Worm (Caenorhabditis elegans) whole organism, late embryonic: Measurements from ENCODE around the gene B0524.6.

ENCODE experiments used
- K02D7.2 ChIP-seq: sonication (generic microtip); optimal IDR thresholded peaks from 2 replicates; lab custom pipeline; 2017; ENCODE audit warnings: mild to moderate bottlenecking, missing genetic modification characterization, missing compliant biosample characterization
- K09A11.1 ChIP-seq: sonication (generic microtip); optimal IDR thresholded peaks from 2 replicates; lab custom pipeline; 2017; ENCODE audit warnings: antibody characterized with exemption, mild to moderate bottlenecking, missing genetic modification characterization, missing compliant biosample characterization; ENCODE audit not compliant: insufficient read depth
- T23F11.4 ChIP-seq: fragments of 200-800 bp; sonication (Bioruptor generic); optimal IDR thresholded peaks from 2 replicates; lab custom pipeline; 2018; ENCODE audit warnings: mild to moderate bottlenecking, missing genetic modification characterization, missing compliant biosample characterization
- ahr-1 ChIP-seq: sonication (generic microtip); optimal IDR thresholded peaks from 2 replicates; lab custom pipeline; 2016; ENCODE audit warnings: missing genetic modification characterization, missing compliant biosample characterization
- ceh-14 ChIP-seq: sonication (generic microtip); optimal IDR thresholded peaks from 2 replicates; lab custom pipeline; 2016; ENCODE audit warnings: missing genotype, missing genetic modification characterization, missing compliant biosample characterization
- ceh-22 ChIP-seq: sonication (generic microtip); optimal IDR thresholded peaks from 2 replicates; lab custom pipeline; 2017; ENCODE audit warnings: missing biosample characterization, missing genetic modification characterization
- ceh-24 ChIP-seq: sonication (generic microtip); optimal IDR thresholded peaks from 2 replicates; lab custom pipeline; 2016; ENCODE audit warnings: mild to moderate bottlenecking, missing genetic modification characterization, missing compliant biosample characterization
- ceh-30 ChIP-seq: fragments of 150-350 bp; optimal IDR thresholded peaks from 2 replicates; lab custom pipeline; 2014; ENCODE audit warnings: missing biosample characterization, missing genetic modification characterization
- ceh-31 ChIP-seq: sonication (generic microtip); optimal IDR thresholded peaks from 2 replicates; lab custom pipeline; 2016; ENCODE audit warnings: missing genetic modification characterization, missing compliant biosample characterization
- ceh-48 ChIP-seq: sonication (generic microtip); optimal IDR thresholded peaks from 2 replicates; lab custom pipeline; 2016; ENCODE audit warnings: missing genetic modification characterization, inconsistent platforms, missing compliant biosample characterization
- ceh-6 ChIP-seq: fragments of 200-800 bp; sonication (Bioruptor generic); optimal IDR thresholded peaks from 2 replicates; lab custom pipeline; 2018; ENCODE audit warnings: mild to moderate bottlenecking, missing genetic modification characterization, missing compliant biosample characterization
- che-1 ChIP-seq: sonication (generic microtip); optimal IDR thresholded peaks from 2 replicates; lab custom pipeline; 2016; ENCODE audit warnings: mild to moderate bottlenecking, missing genetic modification characterization, missing compliant biosample characterization
- eyg-1 ChIP-seq: sonication (generic microtip); optimal IDR thresholded peaks from 2 replicates; lab custom pipeline; 2016; ENCODE audit warnings: missing genotype, missing genetic modification characterization, missing compliant biosample characterization
- fax-1 ChIP-seq: sonication (generic microtip); optimal IDR thresholded peaks from 2 replicates; lab custom pipeline; 2016; ENCODE audit warnings: missing genotype, missing genetic modification characterization, missing compliant biosample characterization
- fkh-6 ChIP-seq: sonication (generic microtip); optimal IDR thresholded peaks from 2 replicates; lab custom pipeline; 2016; ENCODE audit warnings: missing genetic modification characterization, missing compliant biosample characterization
- hlh-13 ChIP-seq: fragments of 200-800 bp; sonication (Bioruptor generic); optimal IDR thresholded peaks from 2 replicates; lab custom pipeline; 2018; ENCODE audit warnings: mild to moderate bottlenecking, missing genetic modification characterization, missing compliant biosample characterization
- hlh-15 ChIP-seq: sonication (generic microtip); optimal IDR thresholded peaks from 2 replicates; lab custom pipeline; 2016; ENCODE audit warnings: missing genetic modification characterization, missing compliant biosample characterization
- hlh-30 ChIP-seq: sonication (generic microtip); optimal IDR thresholded peaks from 2 replicates; lab custom pipeline; 2017; ENCODE audit warnings: antibody characterized with exemption, missing genetic modification characterization, missing compliant biosample characterization; ENCODE audit not compliant: insufficient read depth
- hlh-6 ChIP-seq: sonication (generic microtip); optimal IDR thresholded peaks from 2 replicates; lab custom pipeline; 2016; ENCODE audit warnings: missing genotype, missing genetic modification characterization, missing compliant biosample characterization
- lim-6 ChIP-seq: sonication (generic microtip); optimal IDR thresholded peaks from 2 replicates; lab custom pipeline; 2016; ENCODE audit warnings: missing genetic modification characterization, missing compliant biosample characterization
- lin-11 ChIP-seq: fragments of 200-800 bp; sonication (Bioruptor generic); optimal IDR thresholded peaks from 2 replicates; lab custom pipeline; 2018; ENCODE audit warnings: mild to moderate bottlenecking, missing genetic modification characterization, missing compliant biosample characterization
- madf-2 ChIP-seq: sonication (generic microtip); optimal IDR thresholded peaks from 2 replicates; lab custom pipeline; 2017; ENCODE audit warnings: missing genetic modification characterization, missing compliant biosample characterization
- nhr-11 ChIP-seq: fragments of 150-350 bp; optimal IDR thresholded peaks from 2 replicates; lab custom pipeline; 2014; ENCODE audit warnings: missing biosample characterization, missing genetic modification characterization
- nhr-232 ChIP-seq: sonication (generic microtip); optimal IDR thresholded peaks from 2 replicates; lab custom pipeline; 2016; ENCODE audit warnings: missing genetic modification characterization, missing compliant biosample characterization
- npax-4 ChIP-seq: sonication (generic microtip); optimal IDR thresholded peaks from 2 replicates; lab custom pipeline; 2016; ENCODE audit warnings: missing genetic modification characterization, missing compliant biosample characterization
- odd-2 ChIP-seq: sonication (generic microtip); optimal IDR thresholded peaks from 2 replicates; lab custom pipeline; 2017; ENCODE audit warnings: antibody characterized with exemption, mild to moderate bottlenecking, missing genetic modification characterization, missing compliant biosample characterization
- pax-1 ChIP-seq: fragments of 150-350 bp; optimal IDR thresholded peaks from 2 replicates; lab custom pipeline; 2014; ENCODE audit warnings: missing biosample characterization, missing genetic modification characterization
- pha-2 ChIP-seq: sonication (generic microtip); optimal IDR thresholded peaks from 2 replicates; lab custom pipeline; 2017; ENCODE audit warnings: mild to moderate bottlenecking, missing genetic modification characterization, missing compliant biosample characterization
- pqm-1 ChIP-seq: sonication (generic microtip); optimal IDR thresholded peaks from 2 replicates; lab custom pipeline; 2016; ENCODE audit warnings: missing genetic modification characterization, missing compliant biosample characterization
- pros-1 ChIP-seq: fragments of 150-350 bp; optimal IDR thresholded peaks from 2 replicates; lab custom pipeline; 2014; ENCODE audit warnings: missing biosample characterization, missing genetic modification reagents, missing genetic modification characterization
- ref-2 ChIP-seq: sonication (generic microtip); optimal IDR thresholded peaks from 2 replicates; lab custom pipeline; 2016; ENCODE audit warnings: missing genetic modification characterization, missing compliant biosample characterization
- rnt-1 ChIP-seq: sonication (generic microtip); optimal IDR thresholded peaks from 2 replicates; lab custom pipeline; 2016; ENCODE audit warnings: missing genetic modification characterization, missing compliant biosample characterization
- sox-2 ChIP-seq: fragments of 200-800 bp; sonication (Bioruptor generic); IDR thresholded peaks from 2 replicates; pipeline ENCODE4 v1.3.6; 2022; ENCODE audit warnings: missing genetic modification reagents, missing genetic modification characterization, missing compliant biosample characterization
- sox-4 ChIP-seq: sonication (generic microtip); optimal IDR thresholded peaks from 2 replicates; lab custom pipeline; 2017; ENCODE audit warnings: mild to moderate bottlenecking, missing genetic modification characterization, inconsistent platforms, missing compliant biosample characterization
- syd-9 ChIP-seq: sonication (generic microtip); optimal IDR thresholded peaks from 2 replicates; lab custom pipeline; 2016; ENCODE audit warnings: mild to moderate bottlenecking, missing genetic modification characterization, moderate library complexity, missing compliant biosample characterization
- tbx-7 ChIP-seq: sonication (generic microtip); optimal IDR thresholded peaks from 2 replicates; lab custom pipeline; 2016; ENCODE audit warnings: missing genotype, missing genetic modification characterization, missing compliant biosample characterization
- ttx-3 ChIP-seq: sonication (generic microtip); optimal IDR thresholded peaks from 2 replicates; lab custom pipeline; 2016; ENCODE audit warnings: missing genetic modification reagents, missing genetic modification characterization, missing compliant biosample characterization
- unc-3 ChIP-seq, 2 experiments: fragments of 200-800 bp in 1 of 2; sonication (Bioruptor generic) in 1 of 2; sonication (generic microtip) in 1 of 2; conservative IDR thresholded peaks in 1 of 2; optimal IDR thresholded peaks in 1 of 2; 2 replicates each; pipeline versions ENCODE4 v1.3.6 to Lab custom; 2016 to 2022; ENCODE audit warnings: missing compliant biosample characterization in 2 of 2, missing genetic modification characterization in 2 of 2, missing genetic modification reagents in 1 of 2
- unc-55 ChIP-seq: sonication (generic microtip); optimal IDR thresholded peaks from 2 replicates; lab custom pipeline; 2017; ENCODE audit warnings: missing biosample characterization, missing genetic modification reagents, missing genetic modification characterization
- zip-5 ChIP-seq: sonication (generic microtip); optimal IDR thresholded peaks from 2 replicates; lab custom pipeline; 2016; ENCODE audit warnings: missing genetic modification characterization, missing compliant biosample characterization

B0524.6 gene

ce11 chrIII:1931509-1931908, 26.1 kb upstream of the B0524.6 start:
- TF ChIP-seq T23F11.4 (GFP tag; lab: Kevin White, UChicago) (no peak), ahr-1 (tag; lab: Kevin White, UChicago) (no peak), zip-5 (tag; lab: Kevin White, UChicago) (no peak), hlh-15 (tag; lab: Kevin White, UChicago) (no peak), nhr-232 (tag; lab: Kevin White, UChicago) (no peak), nhr-11 (tag; lab: Kevin White, UChicago) (no peak), pax-1 (tag; lab: Kevin White, UChicago) (no peak), ceh-14 (tag; lab: Kevin White, UChicago) (no peak), sox-2 (no peak), ref-2 (tag; lab: Kevin White, UChicago) (no peak), ceh-30 (tag; lab: Kevin White, UChicago) (no peak), madf-2 (tag; lab: Kevin White, UChicago) (no peak), lim-6 (tag; lab: Kevin White, UChicago) (no peak), pqm-1 (tag; lab: Kevin White, UChicago) (no peak), pha-2 (tag; lab: Kevin White, UChicago) (no peak), hlh-30 (tag; lab: Kevin White, UChicago) (no peak)

- TF ChIP-seq hlh-6 (tag; lab: Kevin White, UChicago) (peak; percentile 49), hlh-13 (no peak)
These were observed 25.4 kb upstream of the B0524.6 start for ce11 chrIII:1930714-1931273.

- no peak for TF ChIP-seq hlh-30 (tag; lab: Kevin White, UChicago)
- peak; percentile 21 for TF ChIP-seq ref-2 (tag; lab: Kevin White, UChicago)
- no peak for TF ChIP-seq pax-1 (tag; lab: Kevin White, UChicago)
- no peak for TF ChIP-seq madf-2 (tag; lab: Kevin White, UChicago)
- no peak for TF ChIP-seq pha-2 (tag; lab: Kevin White, UChicago)
These were observed 23.5 kb upstream of the B0524.6 start for ce11 chrIII:1928741-1929499.

- TF ChIP-seq unc-3 (GFP tag; conservative IDR thresholded peaks at IDR 0.05; lab: Robert Waterston, UW) = no peak
- no peak for TF ChIP-seq unc-3 (tag; optimal IDR thresholded peaks at IDR 0.05; lab: Kevin White, UChicago)
- no peak for TF ChIP-seq tbx-7 (tag; lab: Kevin White, UChicago)
- TF ChIP-seq hlh-30 (tag; lab: Kevin White, UChicago) = no peak
These were observed 21.8 kb upstream of the B0524.6 start for ce11 chrIII:1927230-1927629.

- TF ChIP-seq sox-4 (tag; lab: Kevin White, UChicago) (no peak), rnt-1 (tag; lab: Kevin White, UChicago) (peak; percentile 66), madf-2 (tag; lab: Kevin White, UChicago) (no peak), ceh-22 (no peak), hlh-6 (tag; lab: Kevin White, UChicago) (no peak), fkh-6 (tag; lab: Kevin White, UChicago) (no peak), ceh-31 (peak; percentile 84), ahr-1 (tag; lab: Kevin White, UChicago) (no peak), eyg-1 (no peak), ttx-3 (tag; lab: Kevin White, UChicago) (no peak), ceh-6 (GFP tag; lab: Kevin White, UChicago) (no peak), tbx-7 (tag; lab: Kevin White, UChicago) (no peak), K09A11.1 (tag; lab: Kevin White, UChicago) (peak; percentile 38), lin-11 (tag; lab: Kevin White, UChicago) (no peak), ceh-48 (tag; lab: Kevin White, UChicago) (no peak), npax-4 (tag; lab: Kevin White, UChicago) (no peak), K02D7.2 (tag; lab: Kevin White, UChicago) (no peak), syd-9 (tag; lab: Kevin White, UChicago) (no peak), ceh-24 (tag; lab: Kevin White, UChicago) (no peak), che-1 (no peak), unc-55 (GFP tag; lab: Kevin White, UChicago) (peak; percentile 85), fax-1 (tag; lab: Kevin White, UChicago) (no peak), ref-2 (tag; lab: Kevin White, UChicago) (no peak), nhr-232 (tag; lab: Kevin White, UChicago) (no peak), pros-1 (peak; percentile 81), odd-2 (tag; lab: Kevin White, UChicago) (no peak), ceh-14 (tag; lab: Kevin White, UChicago) (peak; percentile 34)
These were observed 21.0 kb upstream of the B0524.6 start for ce11 chrIII:1926456-1926855.
